Worm (Caenorhabditis elegans) whole organism, L1 larva: Measurements from ENCODE around the gene pals-17.
A peak's percentile ranks its signal among the peaks of the same experiment; 100 is the strongest.

Experiments
- nhr-237 ChIP-seq: fragments of 150-350 bp; optimal IDR thresholded peaks from 2 replicates; lab custom pipeline; 2014; ENCODE audit warnings: missing biosample characterization, missing genetic modification characterization
- unc-62 ChIP-seq: fragments of 150-350 bp; optimal IDR thresholded peaks from 2 replicates; lab custom pipeline; 2014; ENCODE audit warnings: missing biosample characterization, missing genetic modification reagents, missing genetic modification characterization
- unc-98 ChIP-seq: fragments of 200-800 bp; sonication (Bioruptor generic); IDR thresholded peaks from 2 replicates; pipeline ENCODE4 v1.3.6; 2022; ENCODE audit warnings: missing genetic modification characterization, missing compliant biosample characterization

DNA sequence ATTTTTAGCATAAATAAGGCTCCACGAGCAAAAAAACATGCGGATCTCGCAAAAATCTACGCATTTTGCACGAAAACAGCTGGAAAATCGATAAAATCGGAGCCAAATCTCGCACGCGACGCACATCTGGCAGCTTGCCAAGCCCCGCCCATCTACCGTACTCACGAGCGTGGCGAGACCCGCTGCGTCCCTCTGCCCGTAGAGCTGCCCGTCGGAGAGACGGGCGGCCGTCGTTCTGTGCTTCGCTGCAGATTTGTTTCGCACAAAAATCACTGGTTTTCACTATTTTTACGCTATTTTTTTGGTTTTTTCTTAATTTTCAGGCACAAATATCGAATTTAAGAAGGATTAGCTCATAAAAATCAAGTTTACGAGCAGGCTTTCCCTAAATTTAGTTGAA, 27.1 kb upstream of the pals-17 start:
- TF ChIP-seq unc-98 (GFP tag; lab: Robert Waterston, UW) (0 out of 2 replicates have a peak, but pooled peaks have one; percentile 7), unc-62 (GFP tag; lab: Kevin White, UChicago) (no peak), nhr-237 (tag; lab: Kevin White, UChicago) (peak; percentile 42)
